Fruit fly (Drosophila melanogaster) whole organism, embryonic: Measurements from ENCODE around the gene Tango5.
A peak's percentile ranks its signal among the peaks of the same experiment; 100 is the strongest.

ENCODE experiments used
- Bteb2 ChIP-seq: fragments of 200-800 bp; sonication (Bioruptor generic); optimal IDR thresholded peaks from 2 replicates; lab custom pipeline; 2016; ENCODE audit warnings: missing biosample characterization, missing genetic modification characterization
- CG10147 ChIP-seq: fragments of 200-800 bp; sonication (Bioruptor generic); optimal IDR thresholded peaks from 2 replicates; lab custom pipeline; 2019; ENCODE audit warnings: missing biosample characterization, mild to moderate bottlenecking, missing genetic modification characterization, moderate library complexity
- CG12104 ChIP-seq: fragments of 200-800 bp; sonication (Bioruptor generic); optimal IDR thresholded peaks from 3 replicates; lab custom pipeline; 2016; ENCODE audit warnings: missing biosample characterization, missing genetic modification characterization
- CG12659 ChIP-seq: fragments of 200-800 bp; sonication (Bioruptor generic); optimal IDR thresholded peaks from 3 replicates; lab custom pipeline; 2017; ENCODE audit warnings: mild to moderate bottlenecking, missing biosample characterization, missing genetic modification reagents, missing genetic modification characterization
- CG15479 ChIP-seq: fragments of 200-800 bp; sonication (Bioruptor generic); optimal IDR thresholded peaks from 3 replicates; lab custom pipeline; 2019; ENCODE audit warnings: missing biosample characterization, mild to moderate bottlenecking, missing genetic modification characterization, moderate library complexity
- CG15696 ChIP-seq: fragments of 200-800 bp; sonication (Bioruptor generic); optimal IDR thresholded peaks from 2 replicates; lab custom pipeline; 2019; ENCODE audit warnings: missing biosample characterization, mild to moderate bottlenecking, missing genetic modification characterization, moderate library complexity
- CG17612 ChIP-seq: fragments of 200-800 bp; sonication (Bioruptor generic); IDR thresholded peaks from 2 replicates; pipeline ENCODE4 v1.3.6; 2022; ENCODE audit warnings: missing biosample characterization, missing genetic modification characterization
- CG18599 ChIP-seq: fragments of 200-800 bp; sonication (Bioruptor generic); optimal IDR thresholded peaks from 3 replicates; lab custom pipeline; 2017; ENCODE audit warnings: missing biosample characterization, missing genetic modification characterization, mild to moderate bottlenecking, moderate library complexity, missing genetic modification reagents
- CG2678 ChIP-seq: fragments of 200-800 bp; sonication (Bioruptor generic); optimal IDR thresholded peaks from 3 replicates; lab custom pipeline; 2019; ENCODE audit warnings: missing biosample characterization, mild to moderate bottlenecking, missing genetic modification characterization, moderate library complexity
- CG30403 ChIP-seq: fragments of 200-800 bp; sonication (Bioruptor generic); optimal IDR thresholded peaks from 3 replicates; lab custom pipeline; 2016; ENCODE audit warnings: missing biosample characterization, missing genetic modification characterization
- CG31441 ChIP-seq: fragments of 200-800 bp; sonication (Bioruptor generic); IDR thresholded peaks from 2 replicates; pipeline ENCODE4 v1.3.6; 2022; ENCODE audit warnings: missing biosample characterization, missing genetic modification characterization
- CG3281 ChIP-seq: fragments of 200-800 bp; sonication (Bioruptor generic); optimal IDR thresholded peaks from 3 replicates; lab custom pipeline; 2017; ENCODE audit warnings: missing biosample characterization, mild to moderate bottlenecking, missing genetic modification characterization
- CG4282 ChIP-seq: fragments of 200-800 bp; sonication (Bioruptor generic); optimal IDR thresholded peaks from 2 replicates; lab custom pipeline; 2016; ENCODE audit warnings: missing biosample characterization, missing genetic modification characterization
- CG4424 ChIP-seq: fragments of 200-800 bp; sonication (Bioruptor generic); optimal IDR thresholded peaks from 3 replicates; lab custom pipeline; 2016; ENCODE audit warnings: missing biosample characterization, missing genetic modification characterization
- CG4707 ChIP-seq: fragments of 200-800 bp; sonication (Bioruptor generic); optimal IDR thresholded peaks from 2 replicates; lab custom pipeline; 2018; ENCODE audit warnings: missing biosample characterization, mild to moderate bottlenecking, missing genetic modification characterization, moderate library complexity
- CG9437 ChIP-seq: fragments of 200-800 bp; sonication (Bioruptor generic); optimal IDR thresholded peaks from 2 replicates; lab custom pipeline; 2018; ENCODE audit warnings: missing biosample characterization, mild to moderate bottlenecking, missing genetic modification characterization
- Dbx ChIP-seq: fragments of 200-800 bp; sonication (Bioruptor generic); IDR thresholded peaks from 3 replicates; pipeline ENCODE4 v1.3.6; 2022; ENCODE audit warnings: missing biosample characterization, missing genetic modification characterization
- E2f2 ChIP-seq: fragments of 200-800 bp; sonication (Bioruptor generic); IDR thresholded peaks from 2 replicates; pipeline ENCODE4 v1.3.6; 2022; ENCODE audit warnings: missing biosample characterization, missing genetic modification characterization
- Fer3 ChIP-seq: fragments of 200-800 bp; sonication (Bioruptor generic); optimal IDR thresholded peaks from 2 replicates; lab custom pipeline; 2018; ENCODE audit warnings: missing biosample characterization, mild to moderate bottlenecking, missing genetic modification characterization, moderate library complexity
- Hsf ChIP-seq: fragments of 200-800 bp; sonication (Bioruptor generic); optimal IDR thresholded peaks from 3 replicates; lab custom pipeline; 2016; ENCODE audit warnings: missing biosample characterization, missing genetic modification characterization
- Lhr ChIP-seq: fragments of 200-800 bp; sonication (Bioruptor generic); optimal IDR thresholded peaks from 3 replicates; lab custom pipeline; 2017; ENCODE audit warnings: mild to moderate bottlenecking, missing biosample characterization, missing genetic modification reagents, missing genetic modification characterization
- MBD-R2 ChIP-seq: fragments of 200-800 bp; sonication (Bioruptor generic); IDR thresholded peaks from 2 replicates; pipeline ENCODE4 v1.3.6; 2022; ENCODE audit warnings: missing biosample characterization, missing genetic modification characterization
- MTF-1 ChIP-seq: fragments of 200-800 bp; sonication (Bioruptor generic); optimal IDR thresholded peaks from 2 replicates; lab custom pipeline; 2018; ENCODE audit warnings: missing biosample characterization, mild to moderate bottlenecking, missing genetic modification characterization, borderline replicate concordance
- Pdp1 ChIP-seq, 2 experiments: fragments of 200-800 bp; sonication (Bioruptor generic); optimal IDR thresholded peaks; 3 replicates each; lab custom pipeline; 2016; ENCODE audit warnings: missing biosample characterization in 2 of 2, missing genetic modification characterization in 2 of 2, mild to moderate bottlenecking in 1 of 2, moderate library complexity in 1 of 2
- Rfx ChIP-seq: fragments of 200-800 bp; sonication (Bioruptor generic); IDR thresholded peaks from 2 replicates; pipeline ENCODE4 v1.3.6; 2022; ENCODE audit warnings: missing biosample characterization, missing genetic modification characterization
- Ssrp ChIP-seq: fragments of 200-800 bp; sonication (Bioruptor generic); optimal IDR thresholded peaks from 2 replicates; lab custom pipeline; 2018; ENCODE audit warnings: missing biosample characterization, mild to moderate bottlenecking, missing genetic modification characterization, moderate library complexity
- Vsx1 ChIP-seq: fragments of 200-800 bp; sonication (Bioruptor generic); optimal IDR thresholded peaks from 2 replicates; lab custom pipeline; 2017; ENCODE audit warnings: missing biosample characterization, mild to moderate bottlenecking, missing genetic modification characterization, missing genetic modification reagents
- Xrp1 ChIP-seq: fragments of 200-800 bp; sonication (Bioruptor generic); IDR thresholded peaks from 2 replicates; pipeline ENCODE4 v1.3.6; 2022; ENCODE audit warnings: missing biosample characterization, missing genetic modification characterization
- ac ChIP-seq: fragments of 200-800 bp; sonication (Bioruptor generic); optimal IDR thresholded peaks from 3 replicates; lab custom pipeline; 2017; ENCODE audit warnings: missing biosample characterization, mild to moderate bottlenecking, missing genetic modification characterization
- bcd ChIP-seq: fragments of 200-800 bp; sonication (Bioruptor generic); optimal IDR thresholded peaks from 2 replicates; lab custom pipeline; 2017; ENCODE audit warnings: missing biosample characterization, mild to moderate bottlenecking, missing genetic modification characterization
- bigmax ChIP-seq: fragments of 200-800 bp; sonication (Bioruptor generic); optimal IDR thresholded peaks from 2 replicates; lab custom pipeline; 2018; ENCODE audit warnings: missing biosample characterization, mild to moderate bottlenecking, missing genetic modification characterization
- corto ChIP-seq: fragments of 200-800 bp; sonication (Bioruptor generic); optimal IDR thresholded peaks from 2 replicates; lab custom pipeline; 2016; ENCODE audit warnings: missing biosample characterization, mild to moderate bottlenecking, missing genetic modification characterization, moderate library complexity
- cwo ChIP-seq: fragments of 200-800 bp; sonication (Bioruptor generic); optimal IDR thresholded peaks from 3 replicates; lab custom pipeline; 2017; ENCODE audit warnings: missing biosample characterization, missing genetic modification characterization, mild to moderate bottlenecking, moderate library complexity, missing genetic modification reagents
- en ChIP-seq: fragments of 200-800 bp; sonication (Bioruptor generic); optimal IDR thresholded peaks from 2 replicates; lab custom pipeline; 2016; ENCODE audit warnings: missing biosample characterization, missing genetic modification characterization
- ftz-f1 ChIP-seq: fragments of 200-800 bp; sonication (Bioruptor generic); optimal IDR thresholded peaks from 2 replicates; lab custom pipeline; 2016; ENCODE audit warnings: missing biosample characterization, missing genetic modification characterization
- gcm2 ChIP-seq: fragments of 200-800 bp; sonication (Bioruptor generic); optimal IDR thresholded peaks from 2 replicates; lab custom pipeline; 2016; ENCODE audit warnings: missing biosample characterization, missing genetic modification characterization
- gem ChIP-seq: fragments of 200-800 bp; sonication (Bioruptor generic); optimal IDR thresholded peaks from 2 replicates; lab custom pipeline; 2019; ENCODE audit warnings: missing biosample characterization, mild to moderate bottlenecking, missing genetic modification characterization, moderate library complexity
- ind ChIP-seq: fragments of 200-800 bp; sonication (Bioruptor generic); optimal IDR thresholded peaks from 3 replicates; lab custom pipeline; 2016; ENCODE audit warnings: missing biosample characterization, missing genetic modification characterization
- lab ChIP-seq: fragments of 200-800 bp; sonication (Bioruptor generic); optimal IDR thresholded peaks from 3 replicates; lab custom pipeline; 2017; ENCODE audit warnings: missing biosample characterization, missing genetic modification characterization, mild to moderate bottlenecking, moderate library complexity, missing genetic modification reagents
- pan ChIP-seq, 4 experiments: fragments of >200 bp in 3 of 4; fragments of 200-800 bp in 1 of 4; sonication (Bioruptor generic) in 1 of 4; optimal IDR thresholded peaks in 3 of 4; IDR thresholded peaks in 1 of 4; 2 replicates each; pipeline versions ENCODE4 v1.3.6 to Lab custom; 2017 to 2022; ENCODE audit warnings: missing biosample characterization in 2 of 4, missing genetic modification characterization in 2 of 4, mixed read lengths in 1 of 4
- ranshi ChIP-seq: fragments of 200-800 bp; sonication (Bioruptor generic); IDR thresholded peaks from 2 replicates; pipeline ENCODE4 v1.3.6; 2022; ENCODE audit warnings: missing biosample characterization, missing genetic modification characterization
- sna ChIP-seq: fragments of 200-800 bp; sonication (Bioruptor generic); IDR thresholded peaks from 2 replicates; pipeline ENCODE4 v1.3.6; 2022; ENCODE audit warnings: missing biosample characterization, missing genetic modification characterization; ENCODE audit not compliant: partially characterized antibody
- ttk ChIP-seq: fragments of 200-800 bp; sonication (Bioruptor generic); IDR thresholded peaks from 2 replicates; pipeline ENCODE4 v2.1.2; 2022; ENCODE audit warnings: missing biosample characterization, missing genetic modification characterization
- twi ChIP-seq: fragments of 200-800 bp; optimal IDR thresholded peaks from 2 replicates; lab custom pipeline; 2019; ENCODE audit warnings: missing biosample characterization, mild to moderate bottlenecking, missing genetic modification characterization, moderate library complexity
- vvl ChIP-seq: fragments of 200-800 bp; sonication (Bioruptor generic); IDR thresholded peaks from 2 replicates; pipeline ENCODE4 v1.3.6; 2022; ENCODE audit warnings: missing biosample characterization, missing genetic modification characterization
- zen ChIP-seq: fragments of 200-800 bp; sonication (Bioruptor generic); optimal IDR thresholded peaks from 3 replicates; lab custom pipeline; 2018; ENCODE audit warnings: missing biosample characterization, mild to moderate bottlenecking, missing genetic modification characterization, moderate library complexity
- zfh1 ChIP-seq: fragments of 200-800 bp; sonication (Bioruptor generic); IDR thresholded peaks from 3 replicates; pipeline ENCODE4 v1.3.6; 2022; ENCODE audit warnings: missing biosample characterization, missing genetic modification characterization

The Tango5 gene

dm6 chrX:10784812-10785638 is 20.8 kb upstream of the Tango5 start (continued):
- peak in 1 of 2 experiments; percentile 93 for TF ChIP-seq Pdp1 (GFP tag; optimal IDR thresholded peaks at IDR 0.05; lab: Kevin White, UChicago)
- TF ChIP-seq bcd: peak; percentile 5
- TF ChIP-seq Xrp1 (GFP tag; lab: Robert Waterston, UW): no peak
- peak; percentile 24; the same call in 1 of the 2 replicates for TF ChIP-seq CG31441
- TF ChIP-seq CG18599 (GFP tag; lab: Kevin White, UChicago): peak; percentile 19
- TF ChIP-seq CG17612 (GFP tag; lab: Robert Waterston, UW): no peak
- peak; percentile 72 for TF ChIP-seq CG15479 (GFP tag; lab: Kevin White, UChicago)
- 0 out of 2 replicates have a peak, but pooled peaks have one; percentile 6 for TF ChIP-seq E2f2 (GFP tag; lab: Robert Waterston, UW)
- no peak for TF ChIP-seq en (GFP tag; lab: Kevin White, UChicago)
- peak; percentile 16 for TF ChIP-seq CG12659 (GFP tag; lab: Kevin White, UChicago)
- no peak for TF ChIP-seq Fer3 (tag; lab: Kevin White, UChicago)
- peak; percentile 26 for TF ChIP-seq Ssrp (tag; lab: Kevin White, UChicago)
- no peak for TF ChIP-seq MBD-R2 (GFP tag; lab: Robert Waterston, UW)
- TF ChIP-seq CG2678 (tag; lab: Kevin White, UChicago): peak; percentile 35
- no peak for TF ChIP-seq Bteb2
- TF ChIP-seq pan (optimal IDR thresholded peaks at IDR 0.05; lab: Kevin White, UChicago): no peak
- no peak for TF ChIP-seq pan (GFP tag; optimal IDR thresholded peaks at IDR 0.05 in 1 of 2, IDR thresholded peaks at IDR 0.05 in 1 of 2)
- TF ChIP-seq cwo (GFP tag; lab: Kevin White, UChicago): peak; percentile 63
- no peak for TF ChIP-seq MTF-1 (GFP tag; lab: Kevin White, UChicago)
- TF ChIP-seq lab (GFP tag; lab: Kevin White, UChicago): peak; percentile 5
- peak; percentile 12 for TF ChIP-seq twi (tag; lab: Kevin White, UChicago)
- TF ChIP-seq gem (tag; lab: Kevin White, UChicago): peak; percentile 17
- TF ChIP-seq CG10147: peak; percentile 40
- no peak for TF ChIP-seq ranshi (GFP tag; lab: Robert Waterston, UW)
- no peak for TF ChIP-seq Hsf
- no peak for TF ChIP-seq corto (GFP tag; lab: Kevin White, UChicago)
- no peak for TF ChIP-seq sna (GFP tag; lab: Robert Waterston, UW)
- peak; percentile 11 for TF ChIP-seq zen (tag; lab: Kevin White, UChicago)
- peak; percentile 49 for TF ChIP-seq CG30403 (GFP tag; lab: Kevin White, UChicago)
- peak; percentile 25 for TF ChIP-seq CG3281 (GFP tag; lab: Kevin White, UChicago)
- TF ChIP-seq Rfx (GFP tag; lab: Robert Waterston, UW): no peak
- TF ChIP-seq bigmax (GFP tag; lab: Kevin White, UChicago): no peak
- peak; percentile 23 for TF ChIP-seq CG4424 (GFP tag; lab: Kevin White, UChicago)
- no peak for TF ChIP-seq Lhr (GFP tag; lab: Kevin White, UChicago)
- TF ChIP-seq CG15696 (tag; lab: Kevin White, UChicago): peak; percentile 16
- peak; percentile 36 for TF ChIP-seq Vsx1 (GFP tag; lab: Kevin White, UChicago)
- TF ChIP-seq ftz-f1 (GFP tag; lab: Kevin White, UChicago): peak; percentile 36
- no peak for TF ChIP-seq ind
- no peak for TF ChIP-seq ac
- no peak for TF ChIP-seq zfh1
- TF ChIP-seq CG4707 (GFP tag; lab: Kevin White, UChicago): no peak
- no peak for TF ChIP-seq Dbx
- no peak for TF ChIP-seq gcm2 (GFP tag; lab: Kevin White, UChicago)
- no peak for TF ChIP-seq vvl (GFP tag; lab: Robert Waterston, UW)
- peak; percentile 43 for TF ChIP-seq CG9437 (GFP tag; lab: Kevin White, UChicago)
- TF ChIP-seq CG4282 (GFP tag; lab: Kevin White, UChicago): no peak
- peak; percentile 16 for TF ChIP-seq CG12104
- TF ChIP-seq ttk (GFP tag; lab: Robert Waterston, UW): no peak
